Fruit fly (Drosophila melanogaster) S2 (cell line): ENCODE measurements around the gene CG34428.

ENCODE experiments used
- CG8478 ChIP-seq: fragments of >200 bp; optimal IDR thresholded peaks from 2 replicates; lab custom pipeline; 2018
- CTCF ChIP-seq, 2 experiments: fragments of >200 bp; optimal IDR thresholded peaks; 2 replicates each; lab custom pipeline; 2018

CG34428 gene

DNA sequence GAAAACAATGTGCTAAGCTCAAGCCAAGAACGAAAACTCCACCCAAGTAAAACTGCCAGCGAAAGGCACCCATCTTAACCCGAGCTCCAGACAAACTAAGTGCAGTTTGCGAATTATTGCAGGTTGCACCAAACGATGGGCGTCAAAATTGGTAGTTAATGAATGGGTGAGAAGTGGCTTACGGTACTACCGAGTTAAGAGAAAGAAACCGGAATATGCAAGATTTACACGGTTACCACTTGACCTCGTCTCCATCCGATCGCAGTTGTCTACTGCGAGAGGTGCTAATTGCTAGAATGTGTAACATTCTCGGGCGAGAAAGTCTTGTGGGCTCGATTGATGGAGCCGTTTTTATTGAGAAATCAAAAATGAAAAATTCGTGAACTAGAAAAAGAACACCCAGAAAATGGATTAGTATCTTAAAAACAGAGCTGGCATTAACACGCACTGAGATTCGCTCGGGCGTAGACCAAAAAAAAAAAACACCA is at the start of gene CG34428, which contains the start of gene CG14115:
CG34428 (plus strand) TSS at position 438 of the 488 bp plus-strand sequence.
CG14115 (minus strand) TSS at position 101 of the 488 bp plus-strand sequence.
- TF ChIP-seq CG8478 (lab: Kevin White, UChicago) (no peak), CTCF (optimal IDR thresholded peaks at IDR 0.05; lab: Kevin White, UChicago) (no peak)

DNA sequence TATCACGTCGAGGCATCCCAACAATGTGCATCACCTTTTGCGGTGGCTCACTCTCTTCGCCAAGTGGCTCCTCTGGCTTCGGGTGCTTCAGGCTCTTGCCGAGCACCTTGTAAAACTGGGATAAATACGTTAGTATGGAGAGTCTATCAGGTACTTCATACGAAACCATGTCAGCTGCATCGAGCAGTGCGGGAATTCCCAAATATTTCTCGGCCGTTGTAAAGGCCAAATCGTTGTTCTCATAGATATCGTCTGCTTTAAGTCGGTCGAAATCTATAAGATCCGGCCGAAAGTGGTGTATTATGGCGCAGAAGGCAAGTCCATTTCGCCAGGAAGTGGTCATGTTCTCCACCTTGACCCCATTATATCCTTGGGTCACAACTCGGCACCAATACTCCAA is 46.9 kb upstream of the CG34428 start:
- TF ChIP-seq CTCF (optimal IDR thresholded peaks at IDR 0.05; lab: Kevin White, UChicago) (no peak), CG8478 (lab: Kevin White, UChicago) (no peak)

dm6 chr3L:13015195-13015822 is 46.2 kb upstream of the CG34428 start, which contains the start of gene MICAL-like:
Gene MICAL-like, minus strand, starts transcription at chr3L:13015332.
- TF ChIP-seq CTCF (optimal IDR thresholded peaks at IDR 0.05; lab: Kevin White, UChicago), result no peak
- TF ChIP-seq CG8478 (lab: Kevin White, UChicago), result no peak

- TF ChIP-seq CTCF (optimal IDR thresholded peaks at IDR 0.05; lab: Kevin White, UChicago) (no peak), CG8478 (lab: Kevin White, UChicago) (no peak)
Observed at dm6 chr3L:13015823-13016465, 45.6 kb upstream of the CG34428 start, which contains the start of gene CG11267. Gene CG11267, plus strand, starts transcription at chr3L:13016050.

DNA sequence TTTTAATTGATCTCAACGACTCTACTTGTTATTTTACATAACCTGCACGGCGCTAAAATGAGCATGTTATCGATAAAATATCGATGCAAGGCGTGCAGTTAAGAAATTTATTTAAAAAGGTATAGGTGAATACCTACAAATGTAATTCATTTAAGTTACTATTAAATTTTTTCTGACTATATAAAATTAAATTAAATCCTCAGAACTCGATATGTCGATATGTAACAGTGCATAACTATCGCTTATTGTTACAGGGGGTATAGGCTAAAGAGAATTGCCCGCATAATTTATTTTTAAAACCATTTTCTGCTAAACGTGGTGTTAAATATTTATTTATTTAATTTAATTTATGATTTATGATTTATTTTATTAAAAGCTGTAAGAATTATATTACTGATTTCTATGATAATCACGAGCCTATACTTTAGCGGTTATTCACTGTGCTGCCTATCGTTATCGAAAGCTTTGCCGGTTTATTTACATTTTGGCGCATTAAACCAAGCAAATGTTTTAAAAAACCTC is 43.7 kb upstream of the CG34428 start, which contains the start of the genes mRpL20 and Icmt:
mRpL20 (minus strand) TSS at position 65 of the 522 bp plus-strand sequence.
Icmt (plus strand) TSS at position 464 of the 522 bp plus-strand sequence.
- TF ChIP-seq CG8478 (lab: Kevin White, UChicago), result no peak
- TF ChIP-seq CTCF (optimal IDR thresholded peaks at IDR 0.05; lab: Kevin White, UChicago), result no peak

DNA sequence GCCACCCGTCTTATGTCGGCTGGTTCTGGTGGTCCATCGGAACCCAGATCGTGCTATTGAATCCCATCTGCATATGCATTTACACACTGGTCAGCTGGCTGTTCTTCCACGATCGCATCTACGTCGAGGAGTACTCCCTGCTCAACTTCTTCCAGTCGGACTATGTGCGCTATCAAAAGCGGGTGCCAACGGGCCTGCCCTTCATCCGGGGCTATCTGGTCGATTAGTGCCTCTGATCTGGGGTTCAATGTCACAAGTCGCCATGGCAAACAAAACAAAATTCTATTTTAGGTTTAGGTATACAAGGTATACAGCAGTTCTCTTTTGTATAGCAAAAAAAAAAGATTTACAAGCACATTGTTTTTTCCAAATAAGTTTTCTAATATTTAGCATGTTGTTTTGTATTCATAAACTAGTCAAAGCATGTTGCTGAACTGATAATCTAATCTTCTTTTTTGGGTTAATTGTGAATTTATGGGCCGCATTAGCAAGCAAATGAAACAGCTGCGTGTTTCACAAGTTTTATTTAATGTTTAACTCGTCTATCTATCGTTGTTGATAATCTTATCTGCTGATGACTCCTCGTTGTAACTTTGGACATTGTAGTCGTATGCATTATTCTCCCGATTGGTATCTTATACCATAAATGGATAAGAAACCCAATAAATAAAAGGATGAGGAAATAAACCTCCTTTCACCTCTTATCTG is 42.2 kb upstream of the CG34428 start:
- no peak for TF ChIP-seq CTCF (optimal IDR thresholded peaks at IDR 0.05; lab: Kevin White, UChicago)
- no peak for TF ChIP-seq CG8478 (lab: Kevin White, UChicago)

DNA sequence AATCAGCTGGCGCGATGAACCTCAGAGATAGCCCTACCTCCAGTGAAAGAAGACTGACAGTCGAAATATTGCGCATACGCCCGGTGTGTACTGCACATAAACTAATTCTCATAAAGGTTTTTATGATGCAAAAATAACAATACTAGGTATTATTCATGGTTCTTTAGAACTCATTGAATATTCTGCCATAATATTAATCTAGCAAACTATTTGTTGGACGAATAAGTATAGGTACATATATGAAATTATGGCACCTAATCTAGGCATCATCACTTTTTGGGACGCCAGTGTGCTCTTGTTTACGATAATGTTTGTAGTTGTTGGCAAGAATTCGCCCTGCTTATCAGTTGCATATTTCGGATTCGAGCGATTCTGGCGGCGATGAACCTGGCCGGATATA is 39.8 kb upstream of the CG34428 start:
- TF ChIP-seq CG8478 (lab: Kevin White, UChicago) (no peak), CTCF (optimal IDR thresholded peaks at IDR 0.05; lab: Kevin White, UChicago) (no peak)

DNA sequence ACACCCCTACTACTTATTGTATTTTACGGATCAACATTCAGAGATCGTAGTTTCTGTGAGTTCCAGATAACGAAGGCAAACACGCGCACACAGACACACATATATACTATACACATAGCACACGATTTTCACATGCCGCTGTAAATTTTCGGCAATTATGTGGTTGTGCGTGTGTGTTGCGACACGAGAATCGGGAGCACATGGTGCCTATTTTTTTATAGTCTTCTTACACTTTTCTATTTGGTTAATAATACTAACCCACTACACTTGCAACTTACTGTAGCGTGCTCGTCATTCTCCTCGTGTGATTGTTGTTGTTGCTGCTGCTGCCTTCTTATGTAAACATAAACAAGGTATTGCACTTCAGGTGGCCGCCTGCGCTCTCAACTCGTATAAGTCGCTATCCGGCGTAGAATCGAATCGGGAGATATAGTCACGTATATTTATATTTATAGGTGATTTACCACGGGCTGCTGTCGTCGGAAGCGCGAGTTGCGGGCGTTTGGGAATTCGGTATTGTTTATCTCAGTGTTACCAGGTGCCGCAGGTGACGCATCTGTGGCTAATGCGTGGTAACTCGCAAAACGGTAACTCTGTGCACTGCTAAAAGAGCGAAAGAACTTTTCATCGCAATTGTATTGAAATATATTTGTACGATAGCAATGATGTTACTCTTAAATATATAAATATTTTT is 39.3 kb upstream of the CG34428 start, which contains the start of gene Adk2:
Adk2 (minus strand) TSS at position 529 of the 694 bp plus-strand sequence.
- TF ChIP-seq CG8478 (lab: Kevin White, UChicago) (no peak), CTCF (optimal IDR thresholded peaks at IDR 0.05; lab: Kevin White, UChicago) (no peak)

- TF ChIP-seq CTCF (optimal IDR thresholded peaks at IDR 0.05; lab: Kevin White, UChicago) (no peak), CG8478 (lab: Kevin White, UChicago) (no peak)
Observed at dm6 chr3L:13022854-13023560, 38.6 kb upstream of the CG34428 start, which contains the start of gene RpS12. Gene RpS12, plus strand, starts transcription at chr3L:13023352.

DNA sequence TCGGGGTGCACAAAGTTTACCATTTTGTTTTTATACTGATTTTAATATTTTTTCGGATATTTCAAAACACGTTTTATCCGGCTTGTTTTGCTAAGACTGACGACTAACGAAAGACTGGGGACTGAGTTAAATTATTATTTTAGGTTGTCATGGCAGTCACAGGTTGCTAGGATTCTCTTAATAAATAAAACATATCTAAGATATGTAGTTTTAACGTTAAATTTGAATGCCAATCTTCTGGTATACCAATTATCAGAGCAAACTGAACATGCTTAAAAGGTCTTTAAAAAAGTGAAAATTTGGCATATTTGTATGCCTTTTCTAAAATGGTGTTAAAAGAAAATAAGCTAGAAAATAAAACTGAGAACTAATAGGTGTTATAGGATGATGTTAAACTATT is 35.2 kb upstream of the CG34428 start, which contains the start of gene Zmynd10:
Zmynd10 (minus strand) TSS at position 101 of the 400 bp plus-strand sequence.
- TF ChIP-seq CTCF (optimal IDR thresholded peaks at IDR 0.05; lab: Kevin White, UChicago) (no peak), CG8478 (lab: Kevin White, UChicago) (no peak)

DNA sequence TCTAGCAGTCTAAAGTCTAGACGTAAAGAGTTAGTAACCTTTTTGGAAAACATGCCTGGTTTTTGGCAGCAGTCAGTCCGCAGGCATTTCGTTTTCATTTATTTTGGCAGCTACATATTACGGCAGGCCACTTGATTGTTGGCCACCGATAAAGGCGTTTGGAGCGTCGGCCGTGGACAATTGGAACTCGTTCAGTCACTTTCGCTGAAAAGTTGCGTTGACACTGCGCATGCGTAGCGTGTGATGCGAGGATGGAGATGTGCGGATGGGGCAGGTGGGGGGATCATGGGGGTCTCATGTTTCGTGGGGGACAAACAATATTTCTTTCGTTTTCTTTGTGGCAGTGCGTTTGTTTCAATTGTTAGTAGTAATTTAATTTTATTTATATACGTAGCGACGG is 34.7 kb upstream of the CG34428 start:
- TF ChIP-seq CG8478 (lab: Kevin White, UChicago) (no peak), CTCF (optimal IDR thresholded peaks at IDR 0.05; lab: Kevin White, UChicago) (no peak)

dm6 chr3L:13027333-13027732 is 34.2 kb upstream of the CG34428 start:
- no peak for TF ChIP-seq CG8478 (lab: Kevin White, UChicago)
- TF ChIP-seq CTCF (optimal IDR thresholded peaks at IDR 0.05; lab: Kevin White, UChicago), result no peak

DNA sequence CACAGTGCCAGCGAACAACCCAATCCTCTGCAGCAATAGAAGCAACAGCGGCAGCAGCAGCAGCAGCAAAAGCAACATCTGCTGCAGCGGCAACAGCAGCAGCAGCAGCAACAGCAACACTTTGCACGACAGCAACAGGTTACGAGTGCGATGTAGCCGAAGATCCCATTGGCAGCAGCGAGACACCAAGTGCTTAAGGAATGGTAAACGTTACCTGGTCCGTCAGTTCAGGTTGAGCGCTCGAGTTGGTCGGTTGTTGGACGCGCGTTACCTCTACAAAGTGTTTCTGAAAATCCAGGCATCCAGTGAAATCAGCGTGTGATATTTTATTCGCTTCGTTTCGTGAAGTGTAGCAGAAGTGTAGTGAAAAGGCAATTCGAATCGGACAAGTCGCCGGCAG is 32.8 kb upstream of the CG34428 start, which contains the start of gene CG17672:
CG17672 (plus strand) TSS at position 223 of the 400 bp plus-strand sequence.
- no peak for TF ChIP-seq CTCF (optimal IDR thresholded peaks at IDR 0.05; lab: Kevin White, UChicago)
- no peak for TF ChIP-seq CG8478 (lab: Kevin White, UChicago)
